Worm (Caenorhabditis elegans) whole organism, L2 larva: ENCODE measurements around the gene K08E7.5.

Experiments
- C34F6.9 ChIP-seq: fragments of 150-350 bp; optimal IDR thresholded peaks from 2 replicates; lab custom pipeline; 2014; ENCODE audit warnings: missing biosample characterization, missing genetic modification characterization
- alr-1 ChIP-seq: fragments of 150-350 bp; optimal IDR thresholded peaks from 2 replicates; lab custom pipeline; 2014; ENCODE audit warnings: missing biosample characterization, missing genetic modification characterization
- aly-2 ChIP-seq: fragments of 150-350 bp; optimal IDR thresholded peaks from 2 replicates; lab custom pipeline; 2014; ENCODE audit warnings: missing biosample characterization, missing genetic modification characterization
- ama-1 ChIP-seq: fragments of 150-350 bp; optimal IDR thresholded peaks from 2 replicates; lab custom pipeline; 2018; ENCODE audit warnings: inconsistent platforms
- ceh-82 ChIP-seq: fragments of 150-350 bp; optimal IDR thresholded peaks from 2 replicates; lab custom pipeline; 2014; ENCODE audit warnings: missing biosample characterization, missing genetic modification characterization
- crh-2 ChIP-seq: sonication (generic microtip); optimal IDR thresholded peaks from 2 replicates; lab custom pipeline; 2017; ENCODE audit warnings: missing biosample characterization, missing genetic modification characterization
- egl-27 ChIP-seq: sonication (generic microtip); optimal IDR thresholded peaks from 3 replicates; lab custom pipeline; 2017; ENCODE audit warnings: missing biosample characterization, missing genetic modification reagents, missing genetic modification characterization
- elt-1 ChIP-seq: fragments of 150-350 bp; optimal IDR thresholded peaks from 2 replicates; lab custom pipeline; 2014; ENCODE audit warnings: missing biosample characterization, missing genetic modification characterization
- lin-11 ChIP-seq: fragments of 150-350 bp; sonication (generic microtip); optimal IDR thresholded peaks from 2 replicates; lab custom pipeline; 2014; ENCODE audit warnings: missing biosample characterization, missing genetic modification characterization, inconsistent platforms, mixed read lengths
- lin-13 ChIP-seq: fragments of 150-350 bp; optimal IDR thresholded peaks from 2 replicates; lab custom pipeline; 2014; ENCODE audit warnings: missing biosample characterization, missing genetic modification reagents, missing genetic modification characterization
- lsy-2 ChIP-seq, 2 experiments: fragments of 150-350 bp in 1 of 2; sonication (generic microtip) in 1 of 2; optimal IDR thresholded peaks; 2 replicates each; lab custom pipeline; 2014 to 2017; ENCODE audit warnings: missing biosample characterization in 2 of 2, missing genetic modification characterization in 2 of 2
- nhr-10 ChIP-seq: sonication (generic microtip); optimal IDR thresholded peaks from 2 replicates; lab custom pipeline; 2017; ENCODE audit warnings: missing biosample characterization, missing genetic modification characterization
- nhr-129 ChIP-seq: fragments of 150-350 bp; optimal IDR thresholded peaks from 2 replicates; lab custom pipeline; 2014; ENCODE audit warnings: missing biosample characterization, missing genetic modification characterization
- nhr-77 ChIP-seq: fragments of 150-350 bp; optimal IDR thresholded peaks from 2 replicates; lab custom pipeline; 2014; ENCODE audit warnings: missing biosample characterization, missing genetic modification characterization
- peb-1 ChIP-seq: fragments of 150-350 bp; optimal IDR thresholded peaks from 2 replicates; lab custom pipeline; 2014; ENCODE audit warnings: missing biosample characterization, missing genetic modification characterization
- skn-1 ChIP-seq: sonication (generic microtip); optimal IDR thresholded peaks from 2 replicates; lab custom pipeline; 2017; ENCODE audit warnings: missing biosample characterization, missing genetic modification characterization
- sma-3 ChIP-seq: sonication (generic microtip); optimal IDR thresholded peaks from 2 replicates; lab custom pipeline; 2016; ENCODE audit warnings: missing genetic modification reagents, missing genetic modification characterization, missing compliant biosample characterization
- sma-9 ChIP-seq, 2 experiments: fragments of 150-350 bp in 1 of 2; sonication (generic microtip) in 1 of 2; optimal IDR thresholded peaks; 2 replicates each; lab custom pipeline; 2014 to 2016; ENCODE audit warnings: missing genetic modification characterization in 2 of 2, mild to moderate bottlenecking in 1 of 2, missing biosample characterization in 1 of 2, missing compliant biosample characterization in 1 of 2, missing genetic modification reagents in 1 of 2, moderate library complexity in 1 of 2
- snpc-4 ChIP-seq: fragments of 150-350 bp; optimal IDR thresholded peaks from 2 replicates; lab custom pipeline; 2014; ENCODE audit warnings: missing biosample characterization, missing genetic modification characterization
- unc-55 ChIP-seq: fragments of 150-350 bp; sonication (generic microtip); optimal IDR thresholded peaks from 3 replicates; lab custom pipeline; 2014; ENCODE audit warnings: missing biosample characterization, missing genetic modification reagents, missing genetic modification characterization
- unc-62 ChIP-seq: fragments of 150-350 bp; optimal IDR thresholded peaks from 2 replicates; lab custom pipeline; 2014; ENCODE audit warnings: missing biosample characterization, missing genetic modification reagents, missing genetic modification characterization
- ztf-1 ChIP-seq: fragments of 200-800 bp; sonication (Bioruptor generic); conservative IDR thresholded peaks from 2 replicates; pipeline ENCODE4 v1.3.6; 2022; ENCODE audit warnings: missing genetic modification characterization, missing compliant biosample characterization
- ztf-11 ChIP-seq: sonication (generic microtip); optimal IDR thresholded peaks from 2 replicates; lab custom pipeline; 2017; ENCODE audit warnings: missing biosample characterization, missing genetic modification characterization
- ztf-4 ChIP-seq: fragments of 150-350 bp; optimal IDR thresholded peaks from 2 replicates; lab custom pipeline; 2014; ENCODE audit warnings: missing biosample characterization, missing genetic modification characterization

Gene K08E7.5

ce11 chrIV:12616943-12617689, 43.9 kb downstream of the K08E7.5 start:
- TF ChIP-seq sma-9 (GFP tag; optimal IDR thresholded peaks at IDR 0.05; lab: Kevin White, UChicago) = peak; percentile 27
- no peak for TF ChIP-seq sma-9 (tag; optimal IDR thresholded peaks at IDR 0.05; lab: Kevin White, UChicago)
- TF ChIP-seq unc-55 (GFP tag; lab: Kevin White, UChicago) = peak; percentile 26
- no peak for TF ChIP-seq peb-1 (tag; lab: Kevin White, UChicago)
- TF ChIP-seq, all 48 proteins: peak for 2

DNA sequence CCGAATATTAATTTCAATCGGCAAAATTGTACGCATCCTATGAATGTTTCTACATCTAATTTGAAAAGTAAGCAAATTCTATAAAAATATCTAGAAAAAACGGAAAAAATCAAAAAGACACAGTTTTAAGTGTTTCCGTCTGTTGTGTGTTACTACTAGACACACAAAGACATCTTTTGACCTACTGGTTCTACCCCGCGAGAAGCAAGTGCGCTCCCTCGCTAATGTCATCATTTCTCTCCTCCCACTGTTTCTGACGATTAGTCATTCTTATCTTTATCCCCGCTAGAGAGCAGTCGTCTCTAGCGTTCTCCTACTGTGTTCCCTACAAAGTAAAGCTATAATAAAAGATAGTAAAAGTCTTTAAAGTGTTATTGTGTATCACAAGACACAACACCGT, 44.8 kb downstream of the K08E7.5 start:
- no peak for TF ChIP-seq nhr-129 (tag; lab: Kevin White, UChicago)
- TF ChIP-seq lsy-2 (tag; optimal IDR thresholded peaks at IDR 0.05; lab: Kevin White, UChicago) = no peak
- no peak for TF ChIP-seq unc-62 (GFP tag; lab: Kevin White, UChicago)
- TF ChIP-seq sma-3 = no peak
- TF ChIP-seq nhr-77 (tag; lab: Kevin White, UChicago) = no peak
- TF ChIP-seq aly-2 (tag; lab: Kevin White, UChicago) = no peak
- TF ChIP-seq lin-13 (GFP tag; lab: Kevin White, UChicago) = no peak
- no peak for TF ChIP-seq nhr-10
- no peak for TF ChIP-seq C34F6.9 (tag; lab: Kevin White, UChicago)
- TF ChIP-seq, all 48 proteins: peak for 0

- TF ChIP-seq elt-1 (tag; lab: Kevin White, UChicago) = no peak
- TF ChIP-seq ztf-1 (GFP tag; lab: Robert Waterston, UW) = no peak
- TF ChIP-seq ztf-11 (tag; lab: Kevin White, UChicago) = no peak
These were observed 45.7 kb downstream of the K08E7.5 start for ce11 chrIV:12618877-12619276.

DNA sequence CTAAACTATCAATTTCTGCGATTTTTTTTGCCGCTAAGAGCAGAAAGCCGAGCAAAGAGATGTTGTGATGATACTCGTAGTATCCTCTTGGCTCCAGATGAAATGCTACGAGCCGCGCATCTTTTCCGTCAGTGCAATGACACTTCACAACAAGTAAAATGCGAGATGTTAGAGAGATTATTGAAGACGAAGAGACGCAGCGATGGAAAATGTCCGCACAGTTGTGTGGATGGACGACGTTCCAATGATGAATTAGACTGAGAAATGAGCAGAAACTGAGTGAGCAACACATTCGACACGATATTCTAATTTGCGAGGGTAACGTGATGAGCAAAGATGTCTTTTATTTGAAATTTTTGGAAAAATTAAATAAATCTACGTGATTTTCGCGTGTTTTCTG, 47.8 kb downstream of the K08E7.5 start:
- TF ChIP-seq lin-11 (tag; lab: Kevin White, UChicago) (no peak), skn-1 (tag; lab: Kevin White, UChicago) (no peak), snpc-4 (no peak), C34F6.9 (tag; lab: Kevin White, UChicago) (no peak), ceh-82 (tag; lab: Kevin White, UChicago) (no peak), ztf-4 (no peak), unc-62 (GFP tag; lab: Kevin White, UChicago) (no peak), ama-1 (lab: Kevin White, UChicago) (no peak), alr-1 (tag; lab: Kevin White, UChicago) (no peak), egl-27 (no peak)
- TF ChIP-seq, all 48 proteins: peak for 0

- TF ChIP-seq unc-55 (GFP tag; lab: Kevin White, UChicago) (peak; percentile 61), nhr-129 (tag; lab: Kevin White, UChicago) (peak; percentile 25), lin-13 (GFP tag; lab: Kevin White, UChicago) (peak; percentile 19), crh-2 (peak; percentile 20), lsy-2 (tag; optimal IDR thresholded peaks at IDR 0.05; lab: Kevin White, UChicago) (peak; percentile 5 to 59), C34F6.9 (tag; lab: Kevin White, UChicago) (peak; percentile 40)
These were observed 48.4 kb downstream of the K08E7.5 start for ce11 chrIV:12621483-12622078.
